Fruit fly (Drosophila melanogaster): ENCODE data around the gene CG14777.
A peak's percentile ranks its signal among the peaks of the same experiment; 100 is the strongest.

CG14777 gene

dm6 chrX:1482840-1483518 lies 17.0 kb downstream of the CG14777 start, which contains the start of the genes sta and inc (continued):
- TF ChIP-seq E2f1 (GFP tag; IDR thresholded peaks at IDR 0.05), result peak; percentile 42; the same call in 1 of the 2 replicates
- TF ChIP-seq fd3F (GFP tag; optimal IDR thresholded peaks at IDR 0.05), result peak; percentile 32
- TF ChIP-seq CG2129 (GFP tag; IDR thresholded peaks at IDR 0.05; ENCODE audit: partially characterized antibody), result no peak
- peak; percentile 18 for TF ChIP-seq CTCF (GFP tag; optimal IDR thresholded peaks at IDR 0.05)
- peak; percentile 33; the same call in 1 of the 2 replicates for TF ChIP-seq wdn (GFP tag; IDR thresholded peaks at IDR 0.05)
- TF ChIP-seq CG32767 (GFP tag; IDR thresholded peaks at IDR 0.05), result 0 out of 2 replicates have a peak, but pooled peaks have one; percentile 40
- TF ChIP-seq Bteb2 (GFP tag; optimal IDR thresholded peaks at IDR 0.05), result peak; percentile 68
- peak; percentile 43; the same call in 1 of the 2 replicates for TF ChIP-seq Drgx (GFP tag; IDR thresholded peaks at IDR 0.05)
- peak; percentile 58; the same call in 2 of the 3 replicates for TF ChIP-seq CG16813 (GFP tag; IDR thresholded peaks at IDR 0.05; ENCODE audit: partially characterized antibody)
- TF ChIP-seq ro (GFP tag; IDR thresholded peaks at IDR 0.05), result no peak
- peak; percentile 54 for TF ChIP-seq D19B (GFP tag; optimal IDR thresholded peaks at IDR 0.05)
- peak; percentile 74 for TF ChIP-seq HmgD (GFP tag; optimal IDR thresholded peaks at IDR 0.05)
- TF ChIP-seq Hey (tag; optimal IDR thresholded peaks at IDR 0.05), result peak; percentile 67
- no peak for TF ChIP-seq CG2889 (GFP tag; IDR thresholded peaks at IDR 0.05)
- TF ChIP-seq odd (GFP tag; optimal IDR thresholded peaks at IDR 0.05), result peak; percentile 69
- TF ChIP-seq CG7556 (GFP tag; optimal IDR thresholded peaks at IDR 0.05), result peak; percentile 60
- peak; percentile 50; the same call in 1 of the 3 replicates for TF ChIP-seq dysf (GFP tag; IDR thresholded peaks at IDR 0.05)
- TF ChIP-seq Dip2 (GFP tag; IDR thresholded peaks at IDR 0.05), result no peak
- no peak for TF ChIP-seq crc (GFP tag; optimal IDR thresholded peaks at IDR 0.05)

DNA sequence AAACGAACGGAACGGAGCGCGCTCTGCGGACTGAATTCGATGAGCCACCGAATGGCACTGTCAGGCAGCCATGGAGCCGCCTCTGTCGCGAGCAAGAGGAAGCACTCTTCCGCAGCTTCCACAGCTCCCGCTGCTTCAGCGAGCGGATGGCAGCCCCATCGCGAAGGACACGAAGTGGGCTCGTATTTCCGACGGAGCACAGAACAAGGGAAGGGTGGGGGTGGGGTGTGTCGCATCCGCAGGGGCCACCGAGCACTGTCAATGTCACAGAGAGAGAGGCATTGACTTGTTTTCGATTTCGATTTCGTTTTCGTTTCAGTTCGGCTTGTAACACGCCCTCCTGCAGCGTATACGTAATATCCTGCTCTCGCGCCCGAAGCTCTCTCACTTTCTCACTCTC lies 41.8 kb downstream of the CG14777 start, which contains the start of gene Nmdar2:
Gene Nmdar2 (minus strand): TSS at position 59 of the 400 bp plus-strand sequence.
- TF ChIP-seq crc (GFP tag; optimal IDR thresholded peaks at IDR 0.05) (no peak), crol (GFP tag; IDR thresholded peaks at IDR 0.05) (peak; percentile 75), Hmr (GFP tag; optimal IDR thresholded peaks at IDR 0.05) (no peak), CG1602 (GFP tag; optimal IDR thresholded peaks at IDR 0.05) (no peak), CG2120 (GFP tag; optimal IDR thresholded peaks at IDR 0.05) (no peak), Trl (optimal IDR thresholded peaks at IDR 0.05) (peak in 1 of 2 experiments; percentile 33), Trl (GFP tag; optimal IDR thresholded peaks at IDR 0.05) (no peak), Deaf1 (tag; optimal IDR thresholded peaks at IDR 0.05) (peak; percentile 97), CG3838 (GFP tag; optimal IDR thresholded peaks at IDR 0.05) (no peak), Dref (GFP tag; IDR thresholded peaks at IDR 0.05) (no peak), Adf1 (GFP tag; IDR thresholded peaks at IDR 0.05) (peak; percentile 7; the same call in 1 of the 2 replicates), CG15696 (tag; optimal IDR thresholded peaks at IDR 0.05) (no peak)

DNA sequence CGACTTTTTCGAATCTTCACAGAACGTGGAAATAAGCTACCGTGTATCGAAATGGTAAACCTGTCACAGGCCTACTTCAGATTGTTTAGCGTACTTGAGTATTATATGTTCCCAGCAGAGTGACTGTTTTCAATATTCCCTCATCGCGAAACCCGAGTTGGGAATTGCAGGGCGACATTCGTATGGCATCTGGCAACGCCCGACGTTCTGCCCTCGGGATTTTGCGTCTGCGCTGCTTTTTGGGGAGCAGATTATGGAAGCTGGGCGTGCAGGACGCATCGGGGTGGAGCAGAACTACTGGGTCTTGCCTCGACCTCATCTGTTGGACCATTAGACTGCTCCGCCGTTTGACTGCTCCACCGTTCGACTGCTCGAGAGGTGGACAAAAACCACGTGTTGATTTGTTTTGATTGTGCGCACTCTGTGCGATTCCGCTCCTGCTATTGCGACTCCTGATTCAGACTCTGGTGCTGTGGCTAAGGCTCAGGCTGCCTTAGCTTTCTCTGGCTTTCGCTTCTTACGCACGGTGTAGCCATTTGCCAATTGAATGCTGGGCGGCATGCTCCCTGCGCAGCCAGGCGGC lies 42.4 kb downstream of the CG14777 start:
- TF ChIP-seq fd96Cb (tag; optimal IDR thresholded peaks at IDR 0.05) (no peak), stc (GFP tag; IDR thresholded peaks at IDR 0.05) (no peak), CG4424 (GFP tag; optimal IDR thresholded peaks at IDR 0.05) (no peak), bbx (GFP tag; IDR thresholded peaks at IDR 0.05; ENCODE audit: partially characterized antibody) (no peak), CG1832 (GFP tag; optimal IDR thresholded peaks at IDR 0.05) (no peak), CG31388 (GFP tag; optimal IDR thresholded peaks at IDR 0.05) (no peak), CG3995 (GFP tag; optimal IDR thresholded peaks at IDR 0.05) (peak; percentile 22), shn (GFP tag; optimal IDR thresholded peaks at IDR 0.05) (no peak), CG8359 (GFP tag; optimal IDR thresholded peaks at IDR 0.05; ENCODE audit: borderline replicate concordance) (no peak), Blimp-1 (GFP tag; optimal IDR thresholded peaks at IDR 0.05) (no peak), CG10462 (GFP tag; optimal IDR thresholded peaks at IDR 0.05) (no peak), CG7839 (tag; optimal IDR thresholded peaks at IDR 0.05) (no peak), pzg (GFP tag; optimal IDR thresholded peaks at IDR 0.05) (peak; percentile 6), z (GFP tag; IDR thresholded peaks at IDR 0.05) (no peak), Hmx (GFP tag; optimal IDR thresholded peaks at IDR 0.05) (no peak), CG5245 (GFP tag; optimal IDR thresholded peaks at IDR 0.05) (no peak), Trl (optimal IDR thresholded peaks at IDR 0.05) (peak in 1 of 2 experiments; percentile 6), Trl (GFP tag; optimal IDR thresholded peaks at IDR 0.05) (no peak), pnt (GFP tag; optimal IDR thresholded peaks at IDR 0.05) (no peak), wek (GFP tag; optimal IDR thresholded peaks at IDR 0.05) (no peak), bab2 (GFP tag; optimal IDR thresholded peaks at IDR 0.05) (no peak)

Data from whole organism, embryonic.